Fruit fly (Drosophila melanogaster) whole organism, embryonic: Measurements from ENCODE around the gene geko.

Experiments
- Antp ChIP-seq: fragments of 200-800 bp; sonication (Bioruptor generic); optimal IDR thresholded peaks from 3 replicates; lab custom pipeline; 2016; ENCODE audit warnings: missing biosample characterization, missing genetic modification characterization
- Bgb ChIP-seq: fragments of 200-800 bp; sonication (Bioruptor generic); IDR thresholded peaks from 2 replicates; pipeline ENCODE4 v1.3.6; 2022; ENCODE audit warnings: missing biosample characterization, missing genetic modification characterization; ENCODE audit not compliant: partially characterized antibody
- CG10209 ChIP-seq: fragments of 200-800 bp; sonication (Bioruptor generic); optimal IDR thresholded peaks from 3 replicates; lab custom pipeline; 2017; ENCODE audit warnings: missing biosample characterization, mild to moderate bottlenecking, missing genetic modification characterization, missing genetic modification reagents
- CG10274 ChIP-seq: fragments of 200-800 bp; sonication (Bioruptor generic); optimal IDR thresholded peaks from 3 replicates; lab custom pipeline; 2017; ENCODE audit warnings: missing biosample characterization, mild to moderate bottlenecking, missing genetic modification characterization
- CG11723 ChIP-seq: fragments of 200-800 bp; sonication (Bioruptor generic); optimal IDR thresholded peaks from 2 replicates; lab custom pipeline; 2017; ENCODE audit warnings: missing biosample characterization, mild to moderate bottlenecking, missing genetic modification characterization
- CG12155 ChIP-seq: fragments of 200-800 bp; sonication (Bioruptor generic); optimal IDR thresholded peaks from 3 replicates; lab custom pipeline; 2016; ENCODE audit warnings: missing biosample characterization, missing genetic modification characterization
- CG12744 ChIP-seq: fragments of 200-800 bp; sonication (Bioruptor generic); optimal IDR thresholded peaks from 2 replicates; lab custom pipeline; 2016; ENCODE audit warnings: missing biosample characterization, missing genetic modification characterization
- CG13424 ChIP-seq: fragments of 200-800 bp; sonication (Bioruptor generic); optimal IDR thresholded peaks from 2 replicates; lab custom pipeline; 2019; ENCODE audit warnings: missing biosample characterization, mild to moderate bottlenecking, missing genetic modification characterization, moderate library complexity
- CG14014 ChIP-seq: fragments of 200-800 bp; sonication (Bioruptor generic); IDR thresholded peaks from 2 replicates; pipeline ENCODE4 v1.3.6; 2022; ENCODE audit warnings: missing biosample characterization, missing genetic modification characterization
- CG15073 ChIP-seq: fragments of 200-800 bp; sonication (Bioruptor generic); optimal IDR thresholded peaks from 2 replicates; lab custom pipeline; 2016; ENCODE audit warnings: missing biosample characterization, missing genetic modification characterization
- CG15601 ChIP-seq: fragments of 200-800 bp; sonication (Bioruptor generic); optimal IDR thresholded peaks from 3 replicates; lab custom pipeline; 2019; ENCODE audit warnings: missing biosample characterization, mild to moderate bottlenecking, missing genetic modification characterization, moderate library complexity
- CG1602 ChIP-seq: fragments of 200-800 bp; sonication (Bioruptor generic); optimal IDR thresholded peaks from 3 replicates; lab custom pipeline; 2016; ENCODE audit warnings: missing biosample characterization, missing genetic modification characterization
- CG17359 ChIP-seq: fragments of 200-800 bp; sonication (Bioruptor generic); optimal IDR thresholded peaks from 3 replicates; lab custom pipeline; 2018; ENCODE audit warnings: missing biosample characterization, mild to moderate bottlenecking, missing genetic modification characterization, moderate library complexity
- CG17361 ChIP-seq: fragments of 200-800 bp; sonication (Bioruptor generic); IDR thresholded peaks from 3 replicates; pipeline ENCODE4 v1.3.6; 2022; ENCODE audit warnings: missing biosample characterization, missing genetic modification characterization
- CG18262 ChIP-seq: fragments of 200-800 bp; optimal IDR thresholded peaks from 3 replicates; lab custom pipeline; 2019; ENCODE audit warnings: missing biosample characterization, mild to moderate bottlenecking, missing genetic modification characterization, moderate library complexity
- CG4424 ChIP-seq: fragments of 200-800 bp; sonication (Bioruptor generic); optimal IDR thresholded peaks from 3 replicates; lab custom pipeline; 2016; ENCODE audit warnings: missing biosample characterization, missing genetic modification characterization
- CG4707 ChIP-seq: fragments of 200-800 bp; sonication (Bioruptor generic); optimal IDR thresholded peaks from 2 replicates; lab custom pipeline; 2018; ENCODE audit warnings: missing biosample characterization, mild to moderate bottlenecking, missing genetic modification characterization, moderate library complexity
- CG7357 ChIP-seq: fragments of 200-800 bp; sonication (Bioruptor generic); IDR thresholded peaks from 3 replicates; pipeline ENCODE4 v1.3.6; 2022; ENCODE audit warnings: missing biosample characterization, missing genetic modification characterization
- CG8089 ChIP-seq: fragments of 200-800 bp; sonication (Bioruptor generic); optimal IDR thresholded peaks from 3 replicates; lab custom pipeline; 2016; ENCODE audit warnings: missing biosample characterization, missing genetic modification characterization
- CG8281 ChIP-seq: fragments of 200-800 bp; sonication (Bioruptor generic); optimal IDR thresholded peaks from 2 replicates; lab custom pipeline; 2018; ENCODE audit warnings: missing biosample characterization, mild to moderate bottlenecking, missing genetic modification characterization, moderate library complexity
- CG9817 ChIP-seq: fragments of 200-800 bp; sonication (Bioruptor generic); optimal IDR thresholded peaks from 2 replicates; lab custom pipeline; 2018; ENCODE audit warnings: missing biosample characterization, mild to moderate bottlenecking, missing genetic modification characterization, moderate library complexity
- Camta ChIP-seq: fragments of 200-800 bp; sonication (Bioruptor generic); optimal IDR thresholded peaks from 2 replicates; lab custom pipeline; 2016; ENCODE audit warnings: missing biosample characterization, missing genetic modification characterization
- D19A ChIP-seq: fragments of 200-800 bp; optimal IDR thresholded peaks from 3 replicates; lab custom pipeline; 2019; ENCODE audit warnings: missing biosample characterization, mild to moderate bottlenecking, missing genetic modification characterization, moderate library complexity
- D19B ChIP-seq: fragments of 200-800 bp; sonication (Bioruptor generic); optimal IDR thresholded peaks from 2 replicates; lab custom pipeline; 2017; ENCODE audit warnings: missing biosample characterization, mild to moderate bottlenecking, missing genetic modification characterization
- Dref ChIP-seq: fragments of 200-800 bp; sonication (Bioruptor generic); IDR thresholded peaks from 2 replicates; pipeline ENCODE4 v1.3.6; 2022; ENCODE audit warnings: missing biosample characterization, missing genetic modification characterization
- Ets65A ChIP-seq: fragments of 200-800 bp; sonication (Bioruptor generic); peaks from one replicate; lab custom pipeline; 2016; ENCODE audit warnings: missing biosample characterization, missing genetic modification characterization
- Jarid2 ChIP-seq: fragments of 200-800 bp; sonication (Bioruptor generic); optimal IDR thresholded peaks from 3 replicates; lab custom pipeline; 2017; ENCODE audit warnings: mild to moderate bottlenecking, missing biosample characterization, missing genetic modification reagents, missing genetic modification characterization
- Lpt ChIP-seq: fragments of >200 bp; optimal IDR thresholded peaks from 2 replicates; lab custom pipeline; 2018; ENCODE audit warnings: missing biosample characterization, missing genetic modification characterization
- Max ChIP-seq: fragments of 200-800 bp; sonication (Bioruptor generic); optimal IDR thresholded peaks from 2 replicates; lab custom pipeline; 2016; ENCODE audit warnings: missing biosample characterization, mild to moderate bottlenecking, missing genetic modification characterization
- Myb ChIP-seq: fragments of 200-800 bp; sonication (Bioruptor generic); optimal IDR thresholded peaks from 2 replicates; lab custom pipeline; 2016; ENCODE audit warnings: missing biosample characterization, missing genetic modification characterization
- Six4 ChIP-seq: fragments of 200-800 bp; sonication (Bioruptor generic); optimal IDR thresholded peaks from 2 replicates; lab custom pipeline; 2016; ENCODE audit warnings: missing biosample characterization, missing genetic modification characterization
- Ssrp ChIP-seq: fragments of 200-800 bp; sonication (Bioruptor generic); optimal IDR thresholded peaks from 2 replicates; lab custom pipeline; 2018; ENCODE audit warnings: missing biosample characterization, mild to moderate bottlenecking, missing genetic modification characterization, moderate library complexity
- Xbp1 ChIP-seq: fragments of 200-800 bp; sonication (Bioruptor generic); optimal IDR thresholded peaks from 3 replicates; lab custom pipeline; 2016; ENCODE audit warnings: missing biosample characterization, mild to moderate bottlenecking, missing genetic modification characterization
- ap ChIP-seq: fragments of 200-800 bp; sonication (Bioruptor generic); IDR thresholded peaks from 2 replicates; pipeline ENCODE4 v1.3.6; 2022; ENCODE audit warnings: missing biosample characterization, missing genetic modification characterization
- crol ChIP-seq: fragments of 200-800 bp; sonication (Bioruptor generic); IDR thresholded peaks from 2 replicates; pipeline ENCODE4 v1.3.6; 2022; ENCODE audit warnings: missing biosample characterization, missing genetic modification characterization
- gcm2 ChIP-seq: fragments of 200-800 bp; sonication (Bioruptor generic); optimal IDR thresholded peaks from 2 replicates; lab custom pipeline; 2016; ENCODE audit warnings: missing biosample characterization, missing genetic modification characterization
- her ChIP-seq: fragments of 200-800 bp; sonication (Bioruptor generic); optimal IDR thresholded peaks from 2 replicates; lab custom pipeline; 2016; ENCODE audit warnings: missing biosample characterization, missing genetic modification characterization
- kah ChIP-seq: fragments of 200-800 bp; sonication (Bioruptor generic); optimal IDR thresholded peaks from 2 replicates; lab custom pipeline; 2018; ENCODE audit warnings: missing biosample characterization, mild to moderate bottlenecking, missing genetic modification characterization
- kay ChIP-seq: fragments of 200-800 bp; sonication (Bioruptor generic); optimal IDR thresholded peaks from 2 replicates; lab custom pipeline; 2016; ENCODE audit warnings: missing biosample characterization, missing genetic modification characterization
- mam ChIP-seq: fragments of 200-800 bp; sonication (Bioruptor generic); optimal IDR thresholded peaks from 3 replicates; lab custom pipeline; 2016; ENCODE audit warnings: missing biosample characterization, missing genetic modification characterization
- org-1 ChIP-seq: fragments of 200-800 bp; sonication (Bioruptor generic); optimal IDR thresholded peaks from 2 replicates; lab custom pipeline; 2017; ENCODE audit warnings: missing biosample characterization, missing genetic modification characterization
- prd ChIP-seq, 3 experiments: fragments of >200 bp in 2 of 3; fragments of 200-800 bp in 1 of 3; sonication (Bioruptor generic) in 1 of 3; optimal IDR thresholded peaks in 2 of 3; IDR thresholded peaks in 1 of 3; 2 replicates in 2 of 3; 3 replicates in 1 of 3; pipeline versions ENCODE4 v1.3.6 to Lab custom; 2017 to 2022; ENCODE audit warnings: missing biosample characterization in 1 of 3, missing genetic modification characterization in 1 of 3
- sd ChIP-seq: fragments of 200-800 bp; sonication (Bioruptor generic); optimal IDR thresholded peaks from 3 replicates; lab custom pipeline; 2018; ENCODE audit warnings: missing biosample characterization, mild to moderate bottlenecking, missing genetic modification characterization, moderate library complexity
- sens ChIP-seq: fragments of 200-800 bp; sonication (Bioruptor generic); peaks from one replicate; lab custom pipeline; 2016; ENCODE audit warnings: missing biosample characterization, missing genetic modification characterization
- slou ChIP-seq: fragments of 200-800 bp; sonication (Bioruptor generic); optimal IDR thresholded peaks from 3 replicates; lab custom pipeline; 2016; ENCODE audit warnings: missing biosample characterization, missing genetic modification characterization
- sob ChIP-seq: fragments of 200-800 bp; sonication (Bioruptor generic); IDR thresholded peaks from 2 replicates; pipeline ENCODE4 v1.3.6; 2022; ENCODE audit warnings: missing biosample characterization, missing genetic modification characterization
- tin ChIP-seq: fragments of 200-800 bp; sonication (Bioruptor generic); optimal IDR thresholded peaks from 3 replicates; lab custom pipeline; 2016; ENCODE audit warnings: missing biosample characterization, missing genetic modification characterization
- tll ChIP-seq, 2 experiments: fragments of 200-800 bp in 1 of 2; fragments of >200 bp in 1 of 2; sonication (Bioruptor generic) in 1 of 2; optimal IDR thresholded peaks; 2 replicates each; lab custom pipeline; 2017 to 2019; ENCODE audit warnings: missing biosample characterization in 2 of 2, missing genetic modification characterization in 2 of 2, mild to moderate bottlenecking in 1 of 2, moderate library complexity in 1 of 2
- ttk ChIP-seq: fragments of 200-800 bp; sonication (Bioruptor generic); IDR thresholded peaks from 2 replicates; pipeline ENCODE4 v2.1.2; 2022; ENCODE audit warnings: missing biosample characterization, missing genetic modification characterization
- vfl ChIP-seq: fragments of 200-800 bp; sonication (Bioruptor generic); optimal IDR thresholded peaks from 2 replicates; lab custom pipeline; 2016; ENCODE audit warnings: missing biosample characterization, missing genetic modification characterization

geko gene

DNA sequence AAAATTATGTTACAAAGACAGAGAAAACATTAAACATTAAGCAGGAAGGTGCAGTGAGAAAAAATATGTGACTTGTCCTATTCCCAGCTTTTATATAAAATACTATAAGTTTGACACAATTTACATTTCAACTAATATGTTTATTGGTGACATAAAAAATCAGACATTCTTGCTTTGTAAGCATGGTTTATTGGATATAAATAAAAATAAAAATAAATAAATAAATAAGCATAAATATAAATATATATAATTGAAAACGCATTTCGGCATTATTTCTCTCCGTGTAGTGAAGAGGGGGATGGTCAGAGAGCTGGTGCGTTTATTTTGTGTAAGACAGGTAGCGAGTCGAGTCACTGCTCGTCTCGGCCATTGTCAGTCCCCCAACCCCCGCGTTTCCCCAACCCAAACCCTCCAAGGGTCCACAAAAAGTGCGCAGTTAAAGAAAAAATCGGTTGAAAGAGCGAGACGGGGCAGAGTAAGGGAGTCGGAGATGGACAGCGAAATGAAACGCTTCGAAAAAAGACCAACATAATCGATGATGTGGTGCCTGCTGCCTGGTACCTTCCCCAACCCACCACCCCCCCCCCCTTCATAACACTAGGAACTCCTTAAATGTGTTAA, 53.8 kb downstream of the geko start (continued):
- peak; percentile 75 for TF ChIP-seq org-1 (GFP tag; lab: Kevin White, UChicago)
- TF ChIP-seq Jarid2 (GFP tag; lab: Kevin White, UChicago): peak; percentile 62
- TF ChIP-seq kah (GFP tag; lab: Kevin White, UChicago): peak; percentile 46
- no peak for TF ChIP-seq Bgb (GFP tag; lab: Robert Waterston, UW)
- no peak for TF ChIP-seq CG8089 (GFP tag; lab: Kevin White, UChicago)
- peak; percentile 74 for TF ChIP-seq CG1602 (GFP tag; lab: Kevin White, UChicago)
- peak; percentile 60 for TF ChIP-seq CG9817 (tag; lab: Kevin White, UChicago)
- TF ChIP-seq Six4: peak; percentile 69
- TF ChIP-seq Dref: no peak
- TF ChIP-seq CG17361 (GFP tag; lab: Robert Waterston, UW): peak; percentile 93
- no peak for TF ChIP-seq Camta (GFP tag; lab: Kevin White, UChicago)
- peak; percentile 90 for TF ChIP-seq Ssrp (tag; lab: Kevin White, UChicago)
- TF ChIP-seq CG13424 (tag; lab: Kevin White, UChicago): peak; percentile 81
- 0 out of 2 replicates have a peak, but pooled peaks have one; percentile 40 for TF ChIP-seq CG14014 (GFP tag; lab: Robert Waterston, UW)
- TF ChIP-seq Max: peak; percentile 36
- no peak for TF ChIP-seq Myb (GFP tag; lab: Kevin White, UChicago)
- TF ChIP-seq vfl: no peak
- peak; percentile 87 for TF ChIP-seq D19A
- peak; percentile 47; the same call in 1 of the 2 replicates for TF ChIP-seq ap (GFP tag; lab: Robert Waterston, UW)
- TF ChIP-seq CG4707 (GFP tag; lab: Kevin White, UChicago): no peak
- TF ChIP-seq CG15073 (GFP tag; lab: Kevin White, UChicago): peak; percentile 27
- peak; percentile 38 for TF ChIP-seq D19B (GFP tag; lab: Kevin White, UChicago)
- TF ChIP-seq mam (GFP tag; lab: Kevin White, UChicago): no peak
- TF ChIP-seq slou (GFP tag; lab: Kevin White, UChicago): peak; percentile 3
- no peak for TF ChIP-seq Antp (GFP tag; lab: Kevin White, UChicago)
- TF ChIP-seq CG11723: peak; percentile 40
- peak; percentile 42 for TF ChIP-seq sd (tag; lab: Kevin White, UChicago)
- peak; percentile 69 for TF ChIP-seq ttk (GFP tag; lab: Robert Waterston, UW)
- TF ChIP-seq Lpt (GFP tag; lab: Kevin White, UChicago): no peak
- TF ChIP-seq CG4424 (GFP tag; lab: Kevin White, UChicago): peak; percentile 77
- TF ChIP-seq Xbp1 (GFP tag; lab: Kevin White, UChicago): peak; percentile 60
- TF ChIP-seq CG10274 (GFP tag; lab: Kevin White, UChicago): peak; percentile 26
- TF ChIP-seq tll (GFP tag; optimal IDR thresholded peaks at IDR 0.05; lab: Kevin White, UChicago): peak in 1 of 2 experiments; percentile 24
- peak; percentile 36 for TF ChIP-seq kay
- TF ChIP-seq CG12155 (GFP tag; lab: Kevin White, UChicago): peak; percentile 63
- peak; percentile 36; the same call in 2 of the 3 replicates for TF ChIP-seq CG7357 (GFP tag; lab: Robert Waterston, UW)
- TF ChIP-seq her (GFP tag; lab: Kevin White, UChicago): no peak
- TF ChIP-seq CG8281: peak; percentile 47
- TF ChIP-seq Ets65A (GFP tag; lab: Kevin White, UChicago): no peak
- TF ChIP-seq tin (GFP tag; lab: Kevin White, UChicago): peak; percentile 61
- peak; percentile 82 for TF ChIP-seq sens
- peak; percentile 72 for TF ChIP-seq crol
- TF ChIP-seq CG17359: peak; percentile 85
- peak; percentile 84 for TF ChIP-seq CG10209
- no peak for TF ChIP-seq prd (optimal IDR thresholded peaks at IDR 0.05; lab: Kevin White, UChicago)
- peak; percentile 85; the same call in 2 of the 3 replicates for TF ChIP-seq prd (GFP tag; IDR thresholded peaks at IDR 0.05; lab: Robert Waterston, UW)
- TF ChIP-seq CG18262 (tag; lab: Kevin White, UChicago): peak; percentile 94
- TF ChIP-seq gcm2 (GFP tag; lab: Kevin White, UChicago): no peak
- peak; percentile 42 for TF ChIP-seq sob
- no peak for TF ChIP-seq CG12744 (GFP tag; lab: Kevin White, UChicago)
- TF ChIP-seq CG15601 (tag; lab: Kevin White, UChicago): peak; percentile 86
